Worm (Caenorhabditis elegans) whole organism, L4 larva: ENCODE data around the gene cutl-23.

Source experiments
- F26F4.8 ChIP-seq: fragments of 200-800 bp; sonication (Bioruptor generic); conservative IDR thresholded peaks from 2 replicates; pipeline ENCODE4 v1.3.6; 2022; ENCODE audit warnings: missing genetic modification characterization, missing compliant biosample characterization
- F37D6.2 ChIP-seq: sonication (generic microtip); optimal IDR thresholded peaks from 2 replicates; lab custom pipeline; 2016; ENCODE audit warnings: mild to moderate bottlenecking, missing genetic modification characterization, missing compliant biosample characterization
- F49E8.2 ChIP-seq: sonication (generic microtip); optimal IDR thresholded peaks from 2 replicates; lab custom pipeline; 2016; ENCODE audit warnings: missing compliant biosample characterization, mild to moderate bottlenecking, missing genetic modification characterization, borderline replicate concordance
- Y105C5A.15 ChIP-seq: fragments of 200-800 bp; sonication (Bioruptor generic); IDR thresholded peaks from 2 replicates; pipeline ENCODE4 v1.3.6; 2022; ENCODE audit warnings: missing genetic modification characterization, missing compliant biosample characterization
- Y48G9A.11 ChIP-seq: fragments of 200-800 bp; sonication (Bioruptor generic); IDR thresholded peaks from 2 replicates; pipeline ENCODE4 v1.3.6; 2022; ENCODE audit warnings: missing genetic modification reagents, missing genetic modification characterization, missing compliant biosample characterization
- Y5F2A.4 ChIP-seq: fragments of 200-800 bp; sonication (Bioruptor generic); optimal IDR thresholded peaks from 2 replicates; lab custom pipeline; 2018; ENCODE audit warnings: mild to moderate bottlenecking, missing genetic modification characterization, missing compliant biosample characterization
- attf-4 ChIP-seq: sonication (generic microtip); optimal IDR thresholded peaks from 3 replicates; lab custom pipeline; 2017; ENCODE audit warnings: missing biosample characterization, missing genetic modification characterization
- ceh-32 ChIP-seq: sonication (generic microtip); optimal IDR thresholded peaks from 2 replicates; lab custom pipeline; 2016; ENCODE audit warnings: mild to moderate bottlenecking, missing genetic modification characterization, missing compliant biosample characterization; ENCODE audit not compliant: poor library complexity
- ceh-82 ChIP-seq: sonication (generic microtip); optimal IDR thresholded peaks from 2 replicates; lab custom pipeline; 2017; ENCODE audit warnings: missing biosample characterization, missing genetic modification characterization
- ctbp-1 ChIP-seq: fragments of 200-800 bp; sonication (Bioruptor generic); IDR thresholded peaks from 2 replicates; pipeline ENCODE4 v1.3.6; 2022; ENCODE audit warnings: missing genetic modification reagents, missing genetic modification characterization, missing compliant biosample characterization
- daf-16 ChIP-seq, 3 experiments: sonication (generic microtip); optimal IDR thresholded peaks; 2 replicates each; lab custom pipeline; 2016 to 2017; ENCODE audit warnings: missing genetic modification characterization in 3 of 3, missing genetic modification reagents in 3 of 3, mild to moderate bottlenecking in 2 of 3, missing compliant biosample characterization in 2 of 3, missing biosample characterization in 1 of 3, moderate library complexity in 1 of 3
- dmd-6 ChIP-seq: fragments of 200-800 bp; sonication (Bioruptor generic); IDR thresholded peaks from 2 replicates; pipeline ENCODE4 v1.3.6; 2022; ENCODE audit warnings: missing genetic modification reagents, missing genetic modification characterization, missing compliant biosample characterization
- dmd-8 ChIP-seq: fragments of 200-800 bp; sonication (Bioruptor generic); IDR thresholded peaks from 2 replicates; pipeline ENCODE4 v1.3.6; 2022; ENCODE audit warnings: missing genetic modification characterization, missing compliant biosample characterization
- duxl-1 ChIP-seq: sonication (generic microtip); optimal IDR thresholded peaks from 2 replicates; lab custom pipeline; 2016; ENCODE audit warnings: mild to moderate bottlenecking, missing genetic modification characterization, moderate library complexity, missing compliant biosample characterization; ENCODE audit not compliant: poor library complexity
- dve-1 ChIP-seq: sonication (generic microtip); optimal IDR thresholded peaks from 2 replicates; lab custom pipeline; 2017; ENCODE audit warnings: antibody characterized with exemption, mild to moderate bottlenecking, missing genetic modification characterization, missing compliant biosample characterization; ENCODE audit not compliant: insufficient read depth
- fkh-10 ChIP-seq: fragments of 150-350 bp; optimal IDR thresholded peaks from 2 replicates; lab custom pipeline; 2014; ENCODE audit warnings: missing biosample characterization, missing genetic modification reagents, missing genetic modification characterization
- gei-8 ChIP-seq: fragments of 200-800 bp; sonication (Bioruptor generic); optimal IDR thresholded peaks from 2 replicates; lab custom pipeline; 2018; ENCODE audit warnings: mild to moderate bottlenecking, missing genetic modification characterization, missing compliant biosample characterization
- jun-1 ChIP-seq: fragments of 150-350 bp; optimal IDR thresholded peaks from 2 replicates; lab custom pipeline; 2014; ENCODE audit warnings: missing biosample characterization, missing genetic modification reagents, missing genetic modification characterization
- lim-7 ChIP-seq: fragments of 200-800 bp; sonication (Bioruptor generic); IDR thresholded peaks from 2 replicates; pipeline ENCODE4 v1.3.6; 2022; ENCODE audit warnings: missing genetic modification characterization, missing compliant biosample characterization
- lin-15B ChIP-seq: fragments of 150-350 bp; sonication (generic microtip); optimal IDR thresholded peaks from 3 replicates; lab custom pipeline; 2014; ENCODE audit warnings: missing biosample characterization, missing genetic modification characterization
- lin-29 ChIP-seq: fragments of 200-800 bp; sonication (Bioruptor generic); IDR thresholded peaks from 2 replicates; pipeline ENCODE4 v1.3.6; 2022; ENCODE audit warnings: missing genetic modification reagents, missing genetic modification characterization, missing compliant biosample characterization
- lin-38 ChIP-seq: fragments of 200-800 bp; sonication (Bioruptor generic); IDR thresholded peaks from 2 replicates; pipeline ENCODE4 v1.3.6; 2022; ENCODE audit warnings: missing genetic modification reagents, missing genetic modification characterization, missing compliant biosample characterization
- lir-3 ChIP-seq: sonication (generic microtip); optimal IDR thresholded peaks from 2 replicates; lab custom pipeline; 2016; ENCODE audit warnings: mild to moderate bottlenecking, missing genetic modification characterization, missing compliant biosample characterization
- madf-9 ChIP-seq: fragments of 200-800 bp; sonication (Bioruptor generic); conservative IDR thresholded peaks from 2 replicates; pipeline ENCODE4 v1.3.6; 2022; ENCODE audit warnings: missing genetic modification reagents, missing genetic modification characterization, missing compliant biosample characterization
- mep-1 ChIP-seq: fragments of 150-350 bp; sonication (generic microtip); optimal IDR thresholded peaks from 3 replicates; lab custom pipeline; 2014; ENCODE audit warnings: missing biosample characterization, missing genetic modification characterization
- nhr-111 ChIP-seq: fragments of 200-800 bp; sonication (Bioruptor generic); optimal IDR thresholded peaks from 2 replicates; lab custom pipeline; 2018; ENCODE audit warnings: mild to moderate bottlenecking, missing genetic modification characterization, missing compliant biosample characterization
- nhr-237 ChIP-seq: sonication (generic microtip); optimal IDR thresholded peaks from 2 replicates; lab custom pipeline; 2017; ENCODE audit warnings: missing biosample characterization, missing genetic modification characterization
- nhr-48 ChIP-seq: sonication (generic microtip); optimal IDR thresholded peaks from 2 replicates; lab custom pipeline; 2016; ENCODE audit warnings: mild to moderate bottlenecking, missing genetic modification characterization, missing compliant biosample characterization
- pha-4 ChIP-seq, 2 experiments: fragments of 150-350 bp in 1 of 2; fragments of 200-800 bp in 1 of 2; sonication (Bioruptor generic) in 1 of 2; IDR thresholded peaks in 1 of 2; optimal IDR thresholded peaks in 1 of 2; 2 replicates each; pipeline versions ENCODE4 v1.3.6 to Lab custom; 2014 to 2022; ENCODE audit warnings: missing genetic modification characterization in 2 of 2, missing genetic modification reagents in 2 of 2, missing biosample characterization in 1 of 2, missing compliant biosample characterization in 1 of 2
- skn-1 ChIP-seq: fragments of 150-350 bp; optimal IDR thresholded peaks from 2 replicates; lab custom pipeline; 2014; ENCODE audit warnings: missing biosample characterization, missing genetic modification characterization
- snpc-1.2 ChIP-seq: fragments of 200-800 bp; sonication (Bioruptor generic); IDR thresholded peaks from 2 replicates; pipeline ENCODE4 v1.3.6; 2022; ENCODE audit warnings: missing genetic modification reagents, missing genetic modification characterization, missing compliant biosample characterization
- tag-97 ChIP-seq: fragments of 200-800 bp; sonication (Bioruptor generic); IDR thresholded peaks from 2 replicates; pipeline ENCODE4 v1.3.6; 2022; ENCODE audit warnings: missing genetic modification characterization, missing compliant biosample characterization
- unc-39 ChIP-seq: sonication (generic microtip); optimal IDR thresholded peaks from 2 replicates; lab custom pipeline; 2017; ENCODE audit warnings: missing biosample characterization, missing genetic modification characterization
- zag-1 ChIP-seq: fragments of 150-350 bp; optimal IDR thresholded peaks from 2 replicates; lab custom pipeline; 2014; ENCODE audit warnings: missing biosample characterization, missing genetic modification characterization
- zfp-2 ChIP-seq: sonication (generic microtip); optimal IDR thresholded peaks from 2 replicates; lab custom pipeline; 2016; ENCODE audit warnings: mild to moderate bottlenecking, missing genetic modification characterization, missing compliant biosample characterization
- zfp-3 ChIP-seq: fragments of 200-800 bp; sonication (Bioruptor generic); conservative IDR thresholded peaks from 2 replicates; pipeline ENCODE4 v1.3.6; 2022; ENCODE audit warnings: missing genetic modification reagents, missing genetic modification characterization, missing compliant biosample characterization
- zip-11 ChIP-seq: fragments of 200-800 bp; sonication (Bioruptor generic); IDR thresholded peaks from 2 replicates; pipeline ENCODE4 v1.3.6; 2022; ENCODE audit warnings: missing genetic modification characterization, missing compliant biosample characterization
- zip-2 ChIP-seq: fragments of 150-350 bp; optimal IDR thresholded peaks from 2 replicates; lab custom pipeline; 2014; ENCODE audit warnings: missing biosample characterization, missing genetic modification characterization

cutl-23 gene

ce11 chrIII:5790550-5790949 lies 20.6 kb downstream of the cutl-23 start, which contains the start of gene rev-3:
TSS of gene rev-3 (minus strand) at chrIII:5790650.
- TF ChIP-seq Y105C5A.15, result no peak
- no peak for TF ChIP-seq ctbp-1 (GFP tag; lab: Robert Waterston, UW)
- no peak for TF ChIP-seq F49E8.2 (tag; lab: Kevin White, UChicago)
- TF ChIP-seq zag-1 (tag; lab: Kevin White, UChicago), result no peak
- no peak for TF ChIP-seq lir-3
- no peak for TF ChIP-seq mep-1 (tag; lab: Kevin White, UChicago)
- no peak for TF ChIP-seq Y5F2A.4 (GFP tag; lab: Kevin White, UChicago)
- no peak for TF ChIP-seq lin-15B (tag; lab: Kevin White, UChicago)
- TF ChIP-seq jun-1 (tag; lab: Kevin White, UChicago), result no peak
- no peak for TF ChIP-seq attf-4
- TF ChIP-seq gei-8 (GFP tag; lab: Kevin White, UChicago), result no peak
- no peak for TF ChIP-seq ceh-82 (tag; lab: Kevin White, UChicago)
- TF ChIP-seq Y48G9A.11, result no peak
- TF ChIP-seq zip-11, result no peak
- TF ChIP-seq nhr-111 (GFP tag; lab: Kevin White, UChicago), result no peak
- TF ChIP-seq fkh-10, result no peak
- no peak for TF ChIP-seq snpc-1.2 (GFP tag; lab: Robert Waterston, UW)

ce11 chrIII:5794982-5795381 lies 25.0 kb downstream of the cutl-23 start:
- TF ChIP-seq zip-2 (tag; lab: Kevin White, UChicago) (no peak), gei-8 (GFP tag; lab: Kevin White, UChicago) (no peak), pha-4 (GFP tag; IDR thresholded peaks at IDR 0.05; lab: Robert Waterston, UW) (no peak), pha-4 (tag; optimal IDR thresholded peaks at IDR 0.05; lab: Kevin White, UChicago) (no peak), skn-1 (tag; lab: Kevin White, UChicago) (no peak), F26F4.8 (no peak), dmd-8 (GFP tag; lab: Robert Waterston, UW) (no peak), zfp-2 (no peak), unc-39 (tag; lab: Kevin White, UChicago) (no peak), F49E8.2 (tag; lab: Kevin White, UChicago) (no peak), F37D6.2 (tag; lab: Kevin White, UChicago) (no peak), daf-16 (GFP tag; optimal IDR thresholded peaks at IDR 0.05; lab: Kevin White, UChicago) (no peak), daf-16 (tag; optimal IDR thresholded peaks at IDR 0.05; lab: Kevin White, UChicago) (no peak), duxl-1 (tag; lab: Kevin White, UChicago) (no peak)

- TF ChIP-seq ctbp-1 (GFP tag; lab: Robert Waterston, UW) (no peak), nhr-237 (tag; lab: Kevin White, UChicago) (no peak), lim-7 (GFP tag; lab: Robert Waterston, UW) (no peak), ceh-82 (tag; lab: Kevin White, UChicago) (no peak), ceh-32 (no peak), lin-38 (no peak), dve-1 (tag; lab: Kevin White, UChicago) (no peak), lin-29 (no peak), nhr-48 (tag; lab: Kevin White, UChicago) (no peak), tag-97 (GFP tag; lab: Robert Waterston, UW) (no peak), dmd-6 (GFP tag; lab: Robert Waterston, UW) (no peak), zip-2 (tag; lab: Kevin White, UChicago) (no peak), madf-9 (no peak), zfp-3 (GFP tag; lab: Robert Waterston, UW) (no peak), Y105C5A.15 (no peak)
- TF ChIP-seq, all 104 proteins: peak for 0
Measured at ce11 chrIII:5798747-5799146, 28.8 kb downstream of the cutl-23 start, which contains the start of gene ceh-10. TSS of gene ceh-10 (plus strand) at chrIII:5799047.
